Worm (Caenorhabditis elegans): ENCODE data around the gene arrd-9.

arrd-9 gene

DNA sequence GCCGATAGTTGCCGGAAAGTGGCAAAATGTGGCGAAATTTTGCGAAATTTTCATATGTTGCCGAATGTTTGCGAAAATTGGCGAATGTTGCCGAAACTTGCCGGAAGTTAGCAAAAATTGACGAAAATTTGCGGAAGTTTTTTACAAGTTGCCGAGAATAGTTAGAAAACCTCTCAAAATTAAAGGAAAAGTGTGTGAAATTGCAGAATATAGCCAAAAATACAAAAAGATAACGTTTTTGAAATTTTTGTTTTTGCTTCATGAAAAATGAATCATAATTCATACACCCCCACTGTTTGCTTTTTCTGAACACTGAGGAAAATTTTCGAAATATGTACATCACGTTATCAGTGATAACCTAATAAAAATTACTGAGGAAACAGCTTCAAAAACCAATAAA, 934 bp upstream of the arrd-9 start:
- TF ChIP-seq elt-1 (tag; optimal IDR thresholded peaks at IDR 0.05) = no peak
- no peak for TF ChIP-seq nhr-76 (tag; optimal IDR thresholded peaks at IDR 0.05)
- TF ChIP-seq elt-2 (tag; optimal IDR thresholded peaks at IDR 0.05) = no peak
- no peak for TF ChIP-seq unc-39 (tag; optimal IDR thresholded peaks at IDR 0.05)
- no peak for TF ChIP-seq nhr-23 (tag; optimal IDR thresholded peaks at IDR 0.05)
- no peak for TF ChIP-seq ZK546.5 (tag; optimal IDR thresholded peaks at IDR 0.05)
- no peak for TF ChIP-seq fkh-10 (GFP tag; optimal IDR thresholded peaks at IDR 0.05)
- no peak for TF ChIP-seq ceh-16 (tag; optimal IDR thresholded peaks at IDR 0.05)
- TF ChIP-seq pha-4 (tag; optimal IDR thresholded peaks at IDR 0.05) = no peak
- no peak for TF ChIP-seq fos-1 (tag; optimal IDR thresholded peaks at IDR 0.05)
- no peak for TF ChIP-seq unc-62 (GFP tag; optimal IDR thresholded peaks at IDR 0.05)
- TF ChIP-seq skn-1 (tag; optimal IDR thresholded peaks at IDR 0.05) = no peak
- TF ChIP-seq mml-1 (tag; optimal IDR thresholded peaks at IDR 0.05) = no peak
- TF ChIP-seq aly-2 (tag; optimal IDR thresholded peaks at IDR 0.05) = no peak
- no peak for TF ChIP-seq nhr-12 (tag; optimal IDR thresholded peaks at IDR 0.05)
- no peak for TF ChIP-seq nhr-67 (tag; optimal IDR thresholded peaks at IDR 0.05)
- TF ChIP-seq mdl-1 (tag; optimal IDR thresholded peaks at IDR 0.05) = no peak
- no peak for TF ChIP-seq ceh-9 (tag; optimal IDR thresholded peaks at IDR 0.05)
- no peak for TF ChIP-seq hmg-11 (tag; optimal IDR thresholded peaks at IDR 0.05)
- TF ChIP-seq nhr-11 (tag; optimal IDR thresholded peaks at IDR 0.05) = no peak

- no peak for TF ChIP-seq nhr-67 (tag; optimal IDR thresholded peaks at IDR 0.05)
Measured at ce11 chrII:12473406-12473805, 7.3 kb downstream of the arrd-9 start, which contains the start of gene srg-17. Gene srg-17, plus strand, starts transcription at chrII:12473706.

DNA sequence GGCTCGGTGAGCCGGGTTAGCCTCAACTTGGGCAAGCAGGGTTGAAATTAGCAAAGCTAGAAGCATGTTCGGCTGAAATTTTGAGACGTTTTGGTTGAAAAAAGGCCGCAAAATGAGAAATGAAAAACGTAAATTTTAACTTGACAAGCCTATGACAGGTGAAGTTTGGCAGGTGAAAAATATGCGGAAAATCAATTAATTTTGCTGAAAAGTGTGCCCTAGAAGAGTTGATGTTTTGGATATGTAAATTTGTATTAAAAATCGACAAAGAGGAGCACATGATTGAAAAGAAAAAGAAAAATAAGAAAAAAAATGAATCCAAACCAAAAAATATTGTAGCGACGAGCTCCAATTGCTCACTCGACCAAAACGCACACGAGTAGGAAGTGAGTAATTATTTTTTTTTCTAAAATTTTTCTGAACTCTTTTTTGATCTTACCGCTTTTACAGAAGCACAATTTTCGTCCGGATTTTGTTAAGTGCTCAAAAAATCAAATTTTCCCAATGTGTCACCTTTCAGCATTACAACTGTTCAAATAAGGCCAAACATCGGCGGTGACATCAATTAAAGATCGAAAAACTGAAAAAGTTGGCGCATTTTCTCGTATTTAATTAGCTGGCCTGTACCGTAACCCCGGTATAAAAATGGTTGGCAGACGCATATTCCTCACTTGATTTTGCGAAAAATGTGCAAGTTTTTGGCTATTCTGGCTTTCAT, 9.4 kb downstream of the arrd-9 start, which contains the start of the genes F15A4.5 and phat-8:
F15A4.5 (minus strand) TSS at position 101 of the 718 bp plus-strand sequence.
phat-8 (plus strand) TSS at position 668 of the 718 bp plus-strand sequence.
- no peak for TF ChIP-seq eor-1 (tag; optimal IDR thresholded peaks at IDR 0.05)
- TF ChIP-seq nhr-25 (tag; optimal IDR thresholded peaks at IDR 0.05) = no peak
- no peak for TF ChIP-seq nfya-1 (tag; optimal IDR thresholded peaks at IDR 0.05; ENCODE audit: insufficient read depth)
- TF ChIP-seq lin-15B (tag; optimal IDR thresholded peaks at IDR 0.05) = no peak
- TF ChIP-seq ceh-28 (tag; optimal IDR thresholded peaks at IDR 0.05) = no peak
- no peak for TF ChIP-seq nhr-12 (tag; optimal IDR thresholded peaks at IDR 0.05)
- TF ChIP-seq mdl-1 (tag; optimal IDR thresholded peaks at IDR 0.05) = no peak
- no peak for TF ChIP-seq hmg-11 (tag; optimal IDR thresholded peaks at IDR 0.05)
- TF ChIP-seq fkh-10 (GFP tag; optimal IDR thresholded peaks at IDR 0.05) = no peak
- no peak for TF ChIP-seq ceh-82 (tag; optimal IDR thresholded peaks at IDR 0.05)
- no peak for TF ChIP-seq fkh-2 (tag; optimal IDR thresholded peaks at IDR 0.05)
- no peak for TF ChIP-seq fos-1 (tag; optimal IDR thresholded peaks at IDR 0.05)
- TF ChIP-seq ceh-9 (tag; optimal IDR thresholded peaks at IDR 0.05) = no peak
- TF ChIP-seq elt-2 (tag; optimal IDR thresholded peaks at IDR 0.05) = no peak

ce11 chrII:12467047-12467446, 13.7 kb downstream of the arrd-9 start, which contains the start of gene srg-16:
Gene srg-16, plus strand, starts transcription at chrII:12467133.
- TF ChIP-seq R02D3.7 (tag; optimal IDR thresholded peaks at IDR 0.05) = no peak
- TF ChIP-seq lin-39 (tag; optimal IDR thresholded peaks at IDR 0.05) = no peak
- no peak for TF ChIP-seq hmg-11 (tag; optimal IDR thresholded peaks at IDR 0.05)
- TF ChIP-seq nhr-237 (tag; optimal IDR thresholded peaks at IDR 0.05) = no peak
- no peak for TF ChIP-seq zag-1 (tag; optimal IDR thresholded peaks at IDR 0.05)
- TF ChIP-seq nhr-77 (tag; optimal IDR thresholded peaks at IDR 0.05) = no peak
- no peak for TF ChIP-seq ceh-82 (tag; optimal IDR thresholded peaks at IDR 0.05)
- no peak for TF ChIP-seq elt-3 (tag; optimal IDR thresholded peaks at IDR 0.05)
- no peak for TF ChIP-seq eor-1 (tag; optimal IDR thresholded peaks at IDR 0.05)
- TF ChIP-seq elt-1 (tag; optimal IDR thresholded peaks at IDR 0.05) = no peak

- no peak for TF ChIP-seq pqm-1 (tag; optimal IDR thresholded peaks at IDR 0.05)
- no peak for TF ChIP-seq daf-12 (tag; optimal IDR thresholded peaks at IDR 0.05)
Measured at ce11 chrII:12465557-12465956, 15.2 kb downstream of the arrd-9 start, which contains the start of gene sre-37. Gene sre-37, plus strand, starts transcription at chrII:12465857.
